Worm (Caenorhabditis elegans) whole organism, late embryonic: ENCODE data around the gene spcs-3.

Source experiments
- F13H6.1 ChIP-seq: sonication (generic microtip); optimal IDR thresholded peaks from 2 replicates; lab custom pipeline; 2016; ENCODE audit warnings: missing genetic modification characterization, missing compliant biosample characterization
- ceh-18 ChIP-seq: sonication (generic microtip); optimal IDR thresholded peaks from 2 replicates; lab custom pipeline; 2016; ENCODE audit warnings: missing genetic modification characterization, missing compliant biosample characterization
- ceh-31 ChIP-seq: sonication (generic microtip); optimal IDR thresholded peaks from 2 replicates; lab custom pipeline; 2016; ENCODE audit warnings: missing genetic modification characterization, missing compliant biosample characterization
- ceh-45 ChIP-seq: fragments of 200-800 bp; sonication (Bioruptor generic); IDR thresholded peaks from 2 replicates; pipeline ENCODE4 v1.3.6; 2022; ENCODE audit warnings: missing genetic modification reagents, missing genetic modification characterization, missing compliant biosample characterization
- elt-2 ChIP-seq: sonication (generic microtip); optimal IDR thresholded peaks from 2 replicates; lab custom pipeline; 2016; ENCODE audit warnings: missing genetic modification reagents, missing genetic modification characterization, missing compliant biosample characterization
- elt-4 ChIP-seq: sonication (generic microtip); optimal IDR thresholded peaks from 2 replicates; lab custom pipeline; 2016; ENCODE audit warnings: missing genetic modification characterization, missing compliant biosample characterization
- fax-1 ChIP-seq: sonication (generic microtip); optimal IDR thresholded peaks from 2 replicates; lab custom pipeline; 2016; ENCODE audit warnings: missing genotype, missing genetic modification characterization, missing compliant biosample characterization
- hlh-15 ChIP-seq: sonication (generic microtip); optimal IDR thresholded peaks from 2 replicates; lab custom pipeline; 2016; ENCODE audit warnings: missing genetic modification characterization, missing compliant biosample characterization
- hlh-30 ChIP-seq: sonication (generic microtip); optimal IDR thresholded peaks from 2 replicates; lab custom pipeline; 2017; ENCODE audit warnings: antibody characterized with exemption, missing genetic modification characterization, missing compliant biosample characterization; ENCODE audit not compliant: insufficient read depth
- nfya-1 ChIP-seq: sonication (generic microtip); optimal IDR thresholded peaks from 2 replicates; lab custom pipeline; 2017; ENCODE audit warnings: missing genetic modification characterization, mild to moderate bottlenecking, missing compliant biosample characterization, antibody characterized with exemption, moderate library complexity
- pha-2 ChIP-seq: sonication (generic microtip); optimal IDR thresholded peaks from 2 replicates; lab custom pipeline; 2017; ENCODE audit warnings: mild to moderate bottlenecking, missing genetic modification characterization, missing compliant biosample characterization
- pros-1 ChIP-seq: fragments of 150-350 bp; optimal IDR thresholded peaks from 2 replicates; lab custom pipeline; 2014; ENCODE audit warnings: missing biosample characterization, missing genetic modification reagents, missing genetic modification characterization
- ref-2 ChIP-seq: sonication (generic microtip); optimal IDR thresholded peaks from 2 replicates; lab custom pipeline; 2016; ENCODE audit warnings: missing genetic modification characterization, missing compliant biosample characterization
- tbx-2 ChIP-seq: sonication (generic microtip); optimal IDR thresholded peaks from 2 replicates; lab custom pipeline; 2016; ENCODE audit warnings: missing genetic modification characterization, missing compliant biosample characterization
- tbx-7 ChIP-seq: sonication (generic microtip); optimal IDR thresholded peaks from 2 replicates; lab custom pipeline; 2016; ENCODE audit warnings: missing genotype, missing genetic modification characterization, missing compliant biosample characterization
- unc-42 ChIP-seq: sonication (generic microtip); optimal IDR thresholded peaks from 2 replicates; lab custom pipeline; 2016; ENCODE audit warnings: missing genotype, missing genetic modification characterization, missing compliant biosample characterization
- unc-55 ChIP-seq: sonication (generic microtip); optimal IDR thresholded peaks from 2 replicates; lab custom pipeline; 2017; ENCODE audit warnings: missing biosample characterization, missing genetic modification reagents, missing genetic modification characterization

The spcs-3 gene

DNA sequence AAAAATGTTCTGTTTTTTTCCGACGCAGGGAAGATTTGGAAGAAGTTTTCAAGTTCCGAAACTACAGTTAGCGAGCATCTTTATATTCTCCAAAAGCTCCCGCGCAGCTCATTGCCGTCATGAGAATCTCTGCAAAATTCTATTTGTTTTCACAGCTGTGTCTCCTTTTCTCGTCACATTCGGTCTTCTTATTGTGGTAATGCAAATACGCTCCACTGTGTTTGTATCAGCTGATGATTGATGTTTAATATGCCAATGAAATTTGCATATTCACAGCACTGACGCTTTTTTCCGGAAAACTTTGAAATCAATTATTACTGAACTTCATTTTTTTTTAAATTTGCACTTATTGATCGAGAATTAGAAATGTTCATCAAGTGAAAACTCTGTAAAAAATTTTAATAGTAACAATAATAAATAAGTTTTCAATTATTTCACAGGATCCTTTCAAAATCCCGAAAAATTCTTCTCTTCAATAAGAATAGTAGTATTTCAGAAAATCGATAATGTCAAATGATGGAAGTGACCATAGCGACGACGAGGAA lies 48.3 kb downstream of the spcs-3 start, which contains the start of gene K06H7.2:
K06H7.2 (plus strand) TSS at position 495 of the 545 bp plus-strand sequence.
- peak; percentile 57 for TF ChIP-seq ceh-18
- TF ChIP-seq pros-1 (tag; lab: Kevin White, UChicago), result no peak
- TF ChIP-seq ceh-31 (tag; lab: Kevin White, UChicago), result peak; percentile 48
- no peak for TF ChIP-seq ceh-45 (GFP tag; lab: Robert Waterston, UW)
- no peak for TF ChIP-seq hlh-15 (tag; lab: Kevin White, UChicago)
- TF ChIP-seq hlh-30 (tag; lab: Kevin White, UChicago), result peak; percentile 93
- peak; percentile 22 for TF ChIP-seq elt-2 (tag; lab: Kevin White, UChicago)
- peak; percentile 43 for TF ChIP-seq unc-55 (GFP tag; lab: Kevin White, UChicago)
- TF ChIP-seq nfya-1, result peak; percentile 53
- peak; percentile 95 for TF ChIP-seq unc-42
- no peak for TF ChIP-seq fax-1
- peak; percentile 27 for TF ChIP-seq tbx-2 (tag; lab: Kevin White, UChicago)
- TF ChIP-seq tbx-7 (tag; lab: Kevin White, UChicago), result no peak
- no peak for TF ChIP-seq elt-4 (tag; lab: Kevin White, UChicago)
- no peak for TF ChIP-seq F13H6.1
- peak; percentile 22 for TF ChIP-seq pha-2
- TF ChIP-seq ref-2 (tag; lab: Kevin White, UChicago), result no peak
